Fruit fly (Drosophila melanogaster): ENCODE measurements around the gene zfh1.
A peak's percentile ranks its signal among the peaks of the same experiment; 100 is the strongest.

The zfh1 gene

dm6 chr3R:30734576-30734975, 31.1 kb upstream of the zfh1 start (continued):
- TF ChIP-seq CG2678 (tag; optimal IDR thresholded peaks at IDR 0.05) (peak; percentile 45), Eip74EF (GFP tag; optimal IDR thresholded peaks at IDR 0.05) (no peak), CG17359 (tag; optimal IDR thresholded peaks at IDR 0.05) (peak; percentile 34), sisA (GFP tag; IDR thresholded peaks at IDR 0.05) (peak; percentile 33; the same call in 1 of the 2 replicates), zf30C (GFP tag; optimal IDR thresholded peaks at IDR 0.05) (peak; percentile 12), CG17328 (GFP tag; IDR thresholded peaks at IDR 0.05) (peak; percentile 57), org-1 (GFP tag; optimal IDR thresholded peaks at IDR 0.05) (no peak), sens (GFP tag) (peak; percentile 75), CG10431 (GFP tag; optimal IDR thresholded peaks at IDR 0.05) (no peak), phol (tag; optimal IDR thresholded peaks at IDR 0.05) (peak; percentile 55), CG18262 (tag; optimal IDR thresholded peaks at IDR 0.05) (peak; percentile 75), ERR (GFP tag; optimal IDR thresholded peaks at IDR 0.05) (no peak), cas (GFP tag; IDR thresholded peaks at IDR 0.05) (no peak), CG8290 (GFP tag; optimal IDR thresholded peaks at IDR 0.05) (no peak), CG8290 (tag; optimal IDR thresholded peaks at IDR 0.05) (no peak), CG17361 (GFP tag; IDR thresholded peaks at IDR 0.05) (0 out of 3 replicates have a peak, but pooled peaks have one; percentile 54), shn (GFP tag; optimal IDR thresholded peaks at IDR 0.05) (no peak), zen (tag; optimal IDR thresholded peaks at IDR 0.05) (peak; percentile 29), CG15269 (tag; optimal IDR thresholded peaks at IDR 0.05) (peak; percentile 1), Atf6 (GFP tag; IDR thresholded peaks at IDR 0.05) (no peak), CG8924 (tag; optimal IDR thresholded peaks at IDR 0.05) (peak; percentile 32), dmrt11E (tag; optimal IDR thresholded peaks at IDR 0.05) (peak; percentile 85), lmd (GFP tag; IDR thresholded peaks at IDR 0.05) (0 out of 2 replicates have a peak, but pooled peaks have one; percentile 27), CG8388 (GFP tag; optimal IDR thresholded peaks at IDR 0.05) (peak; percentile 43), bowl (GFP tag; IDR thresholded peaks at IDR 0.05) (no peak), CG7839 (tag; optimal IDR thresholded peaks at IDR 0.05) (peak; percentile 55), tap (tag; optimal IDR thresholded peaks at IDR 0.05) (no peak), CG6689 (GFP tag; IDR thresholded peaks at IDR 0.05) (peak; percentile 46; the same call in 1 of the 2 replicates), wor (GFP tag; IDR thresholded peaks at IDR 0.05) (0 out of 2 replicates have a peak, but pooled peaks have one; percentile 13), az2 (GFP tag; optimal IDR thresholded peaks at IDR 0.05) (peak; percentile 38), fd96Cb (tag; optimal IDR thresholded peaks at IDR 0.05) (peak; percentile 28), CG11504 (tag; optimal IDR thresholded peaks at IDR 0.05) (peak; percentile 33), Six4 (GFP tag; optimal IDR thresholded peaks at IDR 0.05) (peak; percentile 20), gem (tag; optimal IDR thresholded peaks at IDR 0.05) (peak; percentile 67), CG10147 (GFP tag; optimal IDR thresholded peaks at IDR 0.05) (no peak), Vsx1 (GFP tag; optimal IDR thresholded peaks at IDR 0.05) (no peak), pho (GFP tag; optimal IDR thresholded peaks at IDR 0.05) (no peak), CG9932 (GFP tag; IDR thresholded peaks at IDR 0.05) (no peak), mld (GFP tag; IDR thresholded peaks at IDR 0.05; ENCODE audit: partially characterized antibody) (no peak), Xbp1 (GFP tag; optimal IDR thresholded peaks at IDR 0.05) (peak; percentile 32), Abd-B (GFP tag; optimal IDR thresholded peaks at IDR 0.05) (peak; percentile 49), Deaf1 (tag; optimal IDR thresholded peaks at IDR 0.05) (peak; percentile 11), dysf (GFP tag; IDR thresholded peaks at IDR 0.05) (no peak), sc (optimal IDR thresholded peaks at IDR 0.05) (no peak), sc (GFP tag; optimal IDR thresholded peaks at IDR 0.05) (peak; percentile 35), CG2712 (tag; optimal IDR thresholded peaks at IDR 0.05) (peak; percentile 76), grau (tag; optimal IDR thresholded peaks at IDR 0.05) (peak; percentile 53), CG14860 (GFP tag; IDR thresholded peaks at IDR 0.05; ENCODE audit: partially characterized antibody) (no peak), gcm (GFP tag; optimal IDR thresholded peaks at IDR 0.05) (peak; percentile 2), nmo (GFP tag; optimal IDR thresholded peaks at IDR 0.05) (peak; percentile 68), Gug (GFP tag; IDR thresholded peaks at IDR 0.05) (0 out of 4 replicates have a peak, but pooled peaks have one; percentile 15)
